Worm (Caenorhabditis elegans): Measurements from ENCODE around the gene clec-226.

DNA sequence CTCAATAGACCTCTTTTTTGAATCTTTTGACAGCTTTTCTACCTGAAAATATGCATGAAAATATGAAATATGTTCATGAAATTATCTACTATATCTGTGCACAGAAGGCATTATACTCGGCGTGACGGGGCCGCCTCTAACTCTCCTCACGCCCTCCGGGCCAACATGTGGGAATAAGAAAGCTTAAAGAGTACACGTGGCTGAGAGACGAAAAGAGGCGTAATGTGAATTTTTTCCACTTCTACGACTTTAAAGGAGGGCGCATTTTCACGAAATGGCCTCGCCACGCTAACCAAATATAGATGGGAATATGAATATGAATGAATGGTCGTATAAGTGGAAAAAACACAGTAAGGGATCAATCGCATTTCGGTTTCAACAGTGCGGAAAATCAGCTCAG lies 10.9 kb downstream of the clec-226 start:
- TF ChIP-seq unc-39 (tag; optimal IDR thresholded peaks at IDR 0.05) (no peak), lin-11 (tag; optimal IDR thresholded peaks at IDR 0.05) (no peak), nhr-77 (tag; optimal IDR thresholded peaks at IDR 0.05) (no peak), alr-1 (tag; optimal IDR thresholded peaks at IDR 0.05) (no peak), zag-1 (tag; optimal IDR thresholded peaks at IDR 0.05) (no peak), mab-5 (tag; optimal IDR thresholded peaks at IDR 0.05) (no peak), lin-39 (tag; optimal IDR thresholded peaks at IDR 0.05) (no peak), aly-2 (tag; optimal IDR thresholded peaks at IDR 0.05) (no peak), nhr-6 (tag; optimal IDR thresholded peaks at IDR 0.05) (no peak), fos-1 (tag; optimal IDR thresholded peaks at IDR 0.05) (no peak), ZK546.5 (tag; optimal IDR thresholded peaks at IDR 0.05) (no peak), lin-13 (GFP tag; optimal IDR thresholded peaks at IDR 0.05) (no peak), unc-55 (GFP tag; optimal IDR thresholded peaks at IDR 0.05) (no peak), ztf-4 (tag; optimal IDR thresholded peaks at IDR 0.05) (no peak)
